ENCODE assay signal across 3 fruit fly cellular contexts in genomic region chr3L:2118054-2118453, dm6.
TF ChIP-seq lines count a peak whose summit lies in the region.

No protein-coding gene starts in this region.

- TF ChIP-seq CTCF in whole organism, embryonic (GFP tag; optimal IDR thresholded peaks at IDR 0.05; lab: Kevin White, UChicago): no peak

TF ChIP-seq in whole organism, embryonic, 481 proteins besides CTCF, POLR2A, EP300 and RAD21:
- TF ChIP-seq dmrt11E (tag; optimal IDR thresholded peaks at IDR 0.05; lab: Kevin White, UChicago) (peak; percentile 51), Xrp1 (GFP tag; IDR thresholded peaks at IDR 0.05; lab: Robert Waterston, UW) (0 out of 2 replicates have a peak, but pooled peaks have one; percentile 22), gem (tag; optimal IDR thresholded peaks at IDR 0.05; lab: Kevin White, UChicago) (peak; percentile 14), CG34224 (GFP tag; IDR thresholded peaks at IDR 0.05; lab: Robert Waterston, UW; ENCODE audit: partially characterized antibody) (no peak), Drgx (GFP tag; IDR thresholded peaks at IDR 0.05; lab: Robert Waterston, UW) (peak; percentile 25; the same call in 1 of the 2 replicates), CG6813 (GFP tag; optimal IDR thresholded peaks at IDR 0.05; lab: Kevin White, UChicago) (no peak), D19A (tag; optimal IDR thresholded peaks at IDR 0.05; lab: Kevin White, UChicago) (peak; percentile 92), CG12104 (GFP tag; optimal IDR thresholded peaks at IDR 0.05; lab: Kevin White, UChicago) (no peak)
TF ChIP-seq in whole organism, embryonic: peak in this region for 5.

TF ChIP-seq in whole organism, prepupa, 60 proteins besides CTCF, POLR2A, EP300 and RAD21:
- TF ChIP-seq acj6 (GFP tag; optimal IDR thresholded peaks at IDR 0.05; lab: Kevin White, UChicago): no peak
- TF ChIP-seq CG8632 (GFP tag; optimal IDR thresholded peaks at IDR 0.05; lab: Kevin White, UChicago): peak; percentile 3
- peak; percentile 52 for TF ChIP-seq dsx (GFP tag; optimal IDR thresholded peaks at IDR 0.05; lab: Kevin White, UChicago; ENCODE audit: poor library complexity, severe bottlenecking)
- peak; percentile 26 for TF ChIP-seq Sox14 (GFP tag; optimal IDR thresholded peaks at IDR 0.05; lab: Kevin White, UChicago)
- TF ChIP-seq Ets96B (tag; optimal IDR thresholded peaks at IDR 0.05; lab: Kevin White, UChicago): peak; percentile 17
- TF ChIP-seq net (GFP tag; optimal IDR thresholded peaks at IDR 0.05; lab: Kevin White, UChicago): no peak
- 0 out of 2 replicates have a peak, but pooled peaks have one; percentile 12 for TF ChIP-seq CG11294 (GFP tag; IDR thresholded peaks at IDR 0.05; lab: Robert Waterston, UW)
- TF ChIP-seq CG4318 (GFP tag; optimal IDR thresholded peaks at IDR 0.05; lab: Kevin White, UChicago): peak; percentile 20
- TF ChIP-seq Blimp-1 (GFP tag; optimal IDR thresholded peaks at IDR 0.05; lab: Kevin White, UChicago): no peak
- TF ChIP-seq svp (GFP tag; lab: Kevin White, UChicago): peak; percentile 46
- TF ChIP-seq fkh (GFP tag; optimal IDR thresholded peaks at IDR 0.05; lab: Kevin White, UChicago): no peak
- peak; percentile 45 for TF ChIP-seq CG10631 (GFP tag; optimal IDR thresholded peaks at IDR 0.05; lab: Kevin White, UChicago)
- TF ChIP-seq spab (GFP tag; optimal IDR thresholded peaks at IDR 0.05; lab: Kevin White, UChicago): peak; percentile 6
- peak in 1 of 2 experiments; percentile 5 for TF ChIP-seq ss (GFP tag; optimal IDR thresholded peaks at IDR 0.05; lab: Kevin White, UChicago)
- TF ChIP-seq eg (GFP tag; IDR thresholded peaks at IDR 0.05; lab: Robert Waterston, UW): 0 out of 3 replicates have a peak, but pooled peaks have one; percentile 40
- no peak for TF ChIP-seq Eip93F (GFP tag; optimal IDR thresholded peaks at IDR 0.05; lab: Kevin White, UChicago)
- no peak for TF ChIP-seq fd59A (GFP tag; optimal IDR thresholded peaks at IDR 0.05; lab: Kevin White, UChicago)
- TF ChIP-seq Eip78C (GFP tag; lab: Kevin White, UChicago): peak; percentile 86
- no peak for TF ChIP-seq Sox15 (GFP tag; optimal IDR thresholded peaks at IDR 0.05; lab: Kevin White, UChicago)
- TF ChIP-seq CG6808 (GFP tag; optimal IDR thresholded peaks at IDR 0.05; lab: Kevin White, UChicago): no peak
- TF ChIP-seq CG6792 (GFP tag; optimal IDR thresholded peaks at IDR 0.05; lab: Kevin White, UChicago): no peak
- TF ChIP-seq Gug (GFP tag; IDR thresholded peaks at IDR 0.05; lab: Robert Waterston, UW): no peak
- TF ChIP-seq CG9139 (GFP tag; optimal IDR thresholded peaks at IDR 0.05; lab: Kevin White, UChicago): no peak
- peak; percentile 4 for TF ChIP-seq esn (GFP tag; optimal IDR thresholded peaks at IDR 0.05; lab: Kevin White, UChicago)
- TF ChIP-seq Hr4 (GFP tag; optimal IDR thresholded peaks at IDR 0.05; lab: Kevin White, UChicago): peak; percentile 20
- no peak for TF ChIP-seq OdsH (GFP tag; optimal IDR thresholded peaks at IDR 0.05; lab: Kevin White, UChicago)
- peak; percentile 56 for TF ChIP-seq CG32006 (GFP tag; optimal IDR thresholded peaks at IDR 0.05; lab: Kevin White, UChicago)
- peak; percentile 36 for TF ChIP-seq CG3032 (tag; optimal IDR thresholded peaks at IDR 0.05; lab: Kevin White, UChicago)
- peak; percentile 3 to 19 for TF ChIP-seq salr (GFP tag; optimal IDR thresholded peaks at IDR 0.05; lab: Kevin White, UChicago)
- TF ChIP-seq cyc (GFP tag; optimal IDR thresholded peaks at IDR 0.05; lab: Kevin White, UChicago): no peak
- peak; percentile 41; the same call in 2 of the 3 replicates for TF ChIP-seq CG8119 (GFP tag; IDR thresholded peaks at IDR 0.05; lab: Robert Waterston, UW)
- TF ChIP-seq CG10669 (GFP tag; optimal IDR thresholded peaks at IDR 0.05; lab: Kevin White, UChicago): peak; percentile 21
- TF ChIP-seq achi (GFP tag; optimal IDR thresholded peaks at IDR 0.05; lab: Kevin White, UChicago): no peak
- TF ChIP-seq Hr38 (GFP tag; optimal IDR thresholded peaks at IDR 0.05; lab: Kevin White, UChicago): no peak
- no peak for TF ChIP-seq dac (GFP tag; optimal IDR thresholded peaks at IDR 0.05; lab: Kevin White, UChicago)
- TF ChIP-seq CG15336 (GFP tag; IDR thresholded peaks at IDR 0.05; lab: Robert Waterston, UW): 0 out of 2 replicates have a peak, but pooled peaks have one; percentile 9
- TF ChIP-seq Lpt (GFP tag; optimal IDR thresholded peaks at IDR 0.05; lab: Kevin White, UChicago): no peak
- TF ChIP-seq Met (GFP tag; optimal IDR thresholded peaks at IDR 0.05; lab: Kevin White, UChicago): peak; percentile 34
- TF ChIP-seq Eip75B (GFP tag; optimal IDR thresholded peaks at IDR 0.05; lab: Kevin White, UChicago): peak; percentile 5

TF ChIP-seq in whole organism, pupa, 21 proteins besides CTCF, POLR2A, EP300 and RAD21:
- peak; percentile 35 for TF ChIP-seq CG9948 (tag; optimal IDR thresholded peaks at IDR 0.05; lab: Kevin White, UChicago)
- peak; percentile 32 for TF ChIP-seq CG14655 (GFP tag; optimal IDR thresholded peaks at IDR 0.05; lab: Kevin White, UChicago)
- peak; percentile 8 for TF ChIP-seq CG34367 (tag; optimal IDR thresholded peaks at IDR 0.05; lab: Kevin White, UChicago)
- TF ChIP-seq CG32121 (GFP tag; IDR thresholded peaks at IDR 0.05; lab: Robert Waterston, UW): no peak
- TF ChIP-seq CG15710 (tag; optimal IDR thresholded peaks at IDR 0.05; lab: Kevin White, UChicago): peak; percentile 38
- no peak for TF ChIP-seq Pif1A (GFP tag; optimal IDR thresholded peaks at IDR 0.05; lab: Kevin White, UChicago)
- peak; percentile 17 for TF ChIP-seq CG8301 (tag; optimal IDR thresholded peaks at IDR 0.05; lab: Kevin White, UChicago)
- peak; percentile 51 for TF ChIP-seq Pif1B (GFP tag; optimal IDR thresholded peaks at IDR 0.05; lab: Kevin White, UChicago)
- TF ChIP-seq CG12605 (GFP tag; IDR thresholded peaks at IDR 0.05; lab: Robert Waterston, UW): 0 out of 2 replicates have a peak, but pooled peaks have one; percentile 16
- peak; percentile 34; the same call in 1 of the 3 replicates for TF ChIP-seq CG4496 (GFP tag; IDR thresholded peaks at IDR 0.05; lab: Robert Waterston, UW)
- peak; percentile 30 for TF ChIP-seq CG8159 (tag; optimal IDR thresholded peaks at IDR 0.05; lab: Kevin White, UChicago)
